Worm (Caenorhabditis elegans) whole organism, L3 larva: Measurements from ENCODE around the gene nhr-27.

Experiments
- R02D3.7 ChIP-seq: fragments of 150-350 bp; optimal IDR thresholded peaks from 2 replicates; lab custom pipeline; 2014; ENCODE audit warnings: missing biosample characterization, missing genetic modification characterization
- ama-1 ChIP-seq: fragments of 150-350 bp; optimal IDR thresholded peaks from 2 replicates; lab custom pipeline; 2018
- ceh-28 ChIP-seq: fragments of 150-350 bp; optimal IDR thresholded peaks from 2 replicates; lab custom pipeline; 2014; ENCODE audit warnings: missing biosample characterization, missing genetic modification reagents, missing genetic modification characterization
- ceh-82 ChIP-seq: fragments of 150-350 bp; optimal IDR thresholded peaks from 2 replicates; lab custom pipeline; 2014; ENCODE audit warnings: missing biosample characterization, missing genetic modification characterization
- ceh-9 ChIP-seq: sonication (generic microtip); optimal IDR thresholded peaks from 2 replicates; lab custom pipeline; 2018; ENCODE audit warnings: missing biosample characterization, missing genetic modification characterization
- daf-12 ChIP-seq: fragments of 150-350 bp; optimal IDR thresholded peaks from 2 replicates; lab custom pipeline; 2014; ENCODE audit warnings: missing biosample characterization, missing genetic modification reagents, missing genetic modification characterization
- egl-27 ChIP-seq: sonication (generic microtip); optimal IDR thresholded peaks from 4 replicates; lab custom pipeline; 2017; ENCODE audit warnings: missing biosample characterization, missing genetic modification reagents, missing genetic modification characterization
- egl-5 ChIP-seq: fragments of 150-350 bp; optimal IDR thresholded peaks from 2 replicates; lab custom pipeline; 2017; ENCODE audit warnings: missing biosample characterization, missing genetic modification reagents, missing genetic modification characterization, inconsistent platforms
- elt-1 ChIP-seq: fragments of 150-350 bp; optimal IDR thresholded peaks from 2 replicates; lab custom pipeline; 2014; ENCODE audit warnings: missing biosample characterization, missing genetic modification characterization
- elt-2 ChIP-seq: sonication (generic microtip); optimal IDR thresholded peaks from 2 replicates; lab custom pipeline; 2016; ENCODE audit warnings: missing genetic modification reagents, mild to moderate bottlenecking, missing genetic modification characterization, missing compliant biosample characterization
- elt-3 ChIP-seq, 3 experiments: fragments of 150-350 bp in 1 of 3; sonication (generic microtip) in 2 of 3; optimal IDR thresholded peaks; 2 replicates in 2 of 3; 4 replicates in 1 of 3; lab custom pipeline; 2014 to 2017; ENCODE audit warnings: missing biosample characterization in 3 of 3, missing genetic modification characterization in 3 of 3
- eor-1 ChIP-seq, 2 experiments: fragments of 150-350 bp; optimal IDR thresholded peaks; 2 replicates each; lab custom pipeline; 2014 to 2018; ENCODE audit warnings: missing biosample characterization in 2 of 2, missing genetic modification characterization in 2 of 2
- fkh-10 ChIP-seq: sonication (generic microtip); optimal IDR thresholded peaks from 2 replicates; lab custom pipeline; 2017; ENCODE audit warnings: missing biosample characterization, missing genetic modification reagents, missing genetic modification characterization
- fkh-2 ChIP-seq: fragments of 150-350 bp; optimal IDR thresholded peaks from 2 replicates; lab custom pipeline; 2014; ENCODE audit warnings: missing biosample characterization, missing genetic modification reagents, missing genetic modification characterization
- fos-1 ChIP-seq: fragments of 150-350 bp; optimal IDR thresholded peaks from 2 replicates; lab custom pipeline; 2014; ENCODE audit warnings: missing biosample characterization, missing genetic modification characterization
- hmg-11 ChIP-seq: sonication (generic microtip); optimal IDR thresholded peaks from 2 replicates; lab custom pipeline; 2016; ENCODE audit warnings: missing genetic modification characterization, missing compliant biosample characterization
- lin-15B ChIP-seq: fragments of 150-350 bp; optimal IDR thresholded peaks from 2 replicates; lab custom pipeline; 2014; ENCODE audit warnings: missing biosample characterization, missing genetic modification characterization
- lin-39 ChIP-seq: fragments of 150-350 bp; optimal IDR thresholded peaks from 2 replicates; lab custom pipeline; 2018; ENCODE audit warnings: missing biosample characterization, missing genetic modification reagents, missing genetic modification characterization
- lsy-12 ChIP-seq: sonication (generic microtip); optimal IDR thresholded peaks from 2 replicates; lab custom pipeline; 2016; ENCODE audit warnings: mild to moderate bottlenecking, missing genetic modification characterization, missing compliant biosample characterization
- mdl-1 ChIP-seq: fragments of 150-350 bp; optimal IDR thresholded peaks from 2 replicates; lab custom pipeline; 2014; ENCODE audit warnings: missing biosample characterization, missing genetic modification characterization
- mml-1 ChIP-seq: fragments of 150-350 bp; sonication (generic microtip); optimal IDR thresholded peaks from 3 replicates; lab custom pipeline; 2014; ENCODE audit warnings: missing biosample characterization, missing genetic modification characterization
- nfya-1 ChIP-seq: sonication (generic microtip); optimal IDR thresholded peaks from 2 replicates; lab custom pipeline; 2017; ENCODE audit warnings: missing genetic modification characterization, mild to moderate bottlenecking, missing compliant biosample characterization, antibody characterized with exemption, moderate library complexity; ENCODE audit not compliant: insufficient read depth
- nhr-11 ChIP-seq: fragments of 150-350 bp; optimal IDR thresholded peaks from 2 replicates; lab custom pipeline; 2014; ENCODE audit warnings: missing biosample characterization, missing genetic modification characterization
- nhr-23 ChIP-seq: fragments of 150-350 bp; optimal IDR thresholded peaks from 2 replicates; lab custom pipeline; 2014; ENCODE audit warnings: missing biosample characterization, missing genetic modification reagents, missing genetic modification characterization
- nhr-25 ChIP-seq: sonication (generic microtip); optimal IDR thresholded peaks from 2 replicates; lab custom pipeline; 2017; ENCODE audit warnings: missing biosample characterization, missing genetic modification characterization
- nhr-43 ChIP-seq: sonication (generic microtip); optimal IDR thresholded peaks from 2 replicates; lab custom pipeline; 2016; ENCODE audit warnings: mild to moderate bottlenecking, missing genetic modification characterization, missing compliant biosample characterization; ENCODE audit not compliant: poor library complexity, severe bottlenecking
- pha-4 ChIP-seq: fragments of 150-350 bp; optimal IDR thresholded peaks from 2 replicates; lab custom pipeline; 2014; ENCODE audit warnings: missing biosample characterization, missing genetic modification reagents, missing genetic modification characterization
- pqm-1 ChIP-seq: fragments of 150-350 bp; optimal IDR thresholded peaks from 2 replicates; lab custom pipeline; 2017; ENCODE audit warnings: missing biosample characterization, missing genetic modification characterization, inconsistent platforms
- skn-1 ChIP-seq: fragments of 150-350 bp; optimal IDR thresholded peaks from 2 replicates; lab custom pipeline; 2014; ENCODE audit warnings: missing biosample characterization, missing genetic modification characterization
- snpc-4 ChIP-seq: fragments of 150-350 bp; optimal IDR thresholded peaks from 2 replicates; lab custom pipeline; 2014; ENCODE audit warnings: missing biosample characterization, missing genetic modification characterization
- tbx-2 ChIP-seq: sonication (generic microtip); optimal IDR thresholded peaks from 2 replicates; lab custom pipeline; 2016; ENCODE audit warnings: mild to moderate bottlenecking, missing genetic modification characterization, missing compliant biosample characterization
- unc-39 ChIP-seq: sonication (generic microtip); optimal IDR thresholded peaks from 4 replicates; lab custom pipeline; 2017; ENCODE audit warnings: missing biosample characterization, missing genetic modification characterization
- unc-62 ChIP-seq: fragments of 150-350 bp; sonication (generic microtip); optimal IDR thresholded peaks from 4 replicates; lab custom pipeline; 2014; ENCODE audit warnings: missing biosample characterization, missing genetic modification reagents, missing genetic modification characterization
- ztf-4 ChIP-seq: fragments of 150-350 bp; optimal IDR thresholded peaks from 2 replicates; lab custom pipeline; 2014; ENCODE audit warnings: missing biosample characterization, missing genetic modification characterization

nhr-27 gene

DNA sequence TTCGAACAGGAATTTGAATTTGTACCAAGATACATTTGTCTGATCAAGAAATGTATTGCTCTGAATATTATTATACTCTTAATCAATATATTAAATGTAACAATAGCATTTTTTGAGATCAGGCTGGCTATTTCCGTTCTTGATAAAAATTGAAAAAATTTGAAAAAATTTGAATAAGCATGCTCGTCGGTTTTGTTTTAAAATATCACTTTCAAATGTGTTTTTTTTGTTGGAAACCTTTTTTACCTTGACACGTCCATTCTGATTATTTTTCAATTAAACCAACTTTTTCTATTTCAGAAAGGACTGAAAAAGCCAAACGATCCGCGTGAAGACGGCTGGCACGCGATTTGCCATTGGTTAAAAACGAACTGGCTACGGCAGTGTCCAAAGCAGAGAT, 129.6 kb downstream of the nhr-27 start, which contains the start of gene adt-1:
Gene adt-1 (plus strand): TSS at position 301 of the 400 bp plus-strand sequence.
- TF ChIP-seq ceh-9, result no peak
- no peak for TF ChIP-seq elt-3 (tag; optimal IDR thresholded peaks at IDR 0.05; lab: Kevin White, UChicago)
- no peak for TF ChIP-seq fkh-2 (tag; lab: Kevin White, UChicago)
- no peak for TF ChIP-seq ztf-4
- TF ChIP-seq, all 47 proteins: peak for 0

DNA sequence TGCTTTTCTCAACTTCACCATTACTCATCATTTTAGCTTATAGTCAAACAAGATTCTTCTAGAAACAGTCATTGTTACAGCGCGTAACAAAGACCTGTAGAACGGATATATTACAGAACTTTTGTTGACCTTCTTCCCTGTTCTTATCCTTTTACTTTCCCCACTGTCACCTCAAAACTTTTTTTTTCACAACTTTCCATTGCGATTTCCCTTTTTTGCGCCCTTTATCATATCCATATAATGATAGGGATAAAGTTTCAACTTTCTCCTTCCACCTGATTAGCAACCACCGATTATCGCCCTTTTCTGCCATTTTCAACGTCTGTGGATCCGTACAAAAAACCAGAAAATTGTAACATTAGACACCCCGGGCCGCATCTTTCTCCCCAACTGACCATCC, 131.0 kb downstream of the nhr-27 start:
- TF ChIP-seq lsy-12 (tag; lab: Kevin White, UChicago), result no peak
- TF ChIP-seq nhr-25 (tag; lab: Kevin White, UChicago), result peak; percentile 47

DNA sequence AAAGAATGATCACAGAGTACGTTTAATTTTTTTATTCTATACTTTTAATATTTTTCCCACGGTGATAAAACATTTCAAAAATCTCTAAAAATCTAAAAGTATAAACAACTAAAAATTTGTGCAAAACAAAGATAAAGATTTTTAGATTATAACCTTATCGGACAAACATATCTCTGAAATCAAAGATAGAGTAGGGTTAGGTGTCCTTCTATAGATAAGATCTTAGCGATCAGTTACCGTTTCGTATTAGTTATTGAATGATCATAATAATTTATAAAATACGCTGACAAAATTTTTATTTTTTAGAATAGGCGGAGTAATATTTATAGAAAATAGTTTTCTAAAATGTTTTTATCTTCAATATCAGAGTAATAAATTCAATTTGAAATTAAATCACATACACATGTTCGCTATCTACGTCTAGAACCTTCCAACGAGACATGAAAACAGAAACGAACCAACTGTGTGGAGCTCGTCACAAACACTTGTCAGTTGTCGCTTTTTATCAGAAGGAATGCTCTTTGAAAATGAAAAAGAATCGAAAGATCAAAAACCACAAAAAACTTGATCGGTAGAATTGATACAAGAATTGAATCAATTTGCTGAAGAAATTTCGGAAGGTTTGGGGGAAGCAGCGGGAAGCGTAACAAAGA, 136.4 kb downstream of the nhr-27 start:
- TF ChIP-seq nhr-11 (peak; percentile 18), nfya-1 (tag; lab: Kevin White, UChicago) (peak; percentile 28), egl-5 (tag; lab: Kevin White, UChicago) (no peak), elt-2 (tag; lab: Kevin White, UChicago) (peak; percentile 84), nhr-23 (tag; lab: Kevin White, UChicago) (peak; percentile 48), pqm-1 (tag; lab: Kevin White, UChicago) (peak; percentile 6), ceh-9 (no peak), elt-1 (tag; lab: Kevin White, UChicago) (peak; percentile 100), eor-1 (tag; optimal IDR thresholded peaks at IDR 0.05; lab: Kevin White, UChicago) (no peak), fkh-10 (GFP tag; lab: Kevin White, UChicago) (no peak)

DNA sequence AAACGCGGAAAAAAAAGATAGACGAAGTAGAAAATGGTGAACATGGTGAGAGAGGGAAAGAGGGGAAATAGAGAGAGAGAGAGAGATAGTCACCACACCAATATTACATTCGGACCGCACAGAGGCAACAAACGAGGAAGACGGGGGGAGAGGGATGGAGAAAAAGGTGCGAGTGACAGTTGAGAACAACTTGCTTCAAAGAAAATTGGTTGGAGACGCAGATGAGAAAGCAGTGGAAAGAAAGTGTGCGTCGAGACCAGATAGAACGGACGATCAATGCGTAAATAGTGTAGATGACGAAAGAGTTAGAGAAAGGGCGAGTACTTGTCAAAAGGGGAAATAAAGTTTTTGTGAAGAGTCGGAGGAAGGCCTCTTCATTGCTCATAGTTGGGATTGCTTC, 137.7 kb downstream of the nhr-27 start:
- no peak for TF ChIP-seq mml-1
- TF ChIP-seq egl-5 (tag; lab: Kevin White, UChicago), result peak; percentile 64
- TF ChIP-seq mdl-1, result peak; percentile 27
- TF ChIP-seq snpc-4 (tag; lab: Kevin White, UChicago), result peak; percentile 10
- peak; percentile 95 for TF ChIP-seq hmg-11 (tag; lab: Kevin White, UChicago)
- TF ChIP-seq nfya-1 (tag; lab: Kevin White, UChicago), result peak; percentile 87
- peak; percentile 21 for TF ChIP-seq ztf-4
- peak; percentile 66 for TF ChIP-seq ama-1
- TF ChIP-seq elt-2 (tag; lab: Kevin White, UChicago), result peak; percentile 64
- peak; percentile 41 for TF ChIP-seq lsy-12 (tag; lab: Kevin White, UChicago)
- TF ChIP-seq pqm-1 (tag; lab: Kevin White, UChicago), result peak; percentile 57
- TF ChIP-seq skn-1 (tag; lab: Kevin White, UChicago), result peak; percentile 25
- no peak for TF ChIP-seq egl-27 (tag; lab: Kevin White, UChicago)
- TF ChIP-seq fkh-10 (GFP tag; lab: Kevin White, UChicago), result peak; percentile 84
- peak; percentile 50 for TF ChIP-seq nhr-43
- TF ChIP-seq R02D3.7 (tag; lab: Kevin White, UChicago), result no peak
- TF ChIP-seq nhr-25 (tag; lab: Kevin White, UChicago), result peak; percentile 75
- peak; percentile 70 for TF ChIP-seq ceh-28 (tag; lab: Kevin White, UChicago)
- no peak for TF ChIP-seq fos-1 (tag; lab: Kevin White, UChicago)
- peak; percentile 85 for TF ChIP-seq pha-4 (tag; lab: Kevin White, UChicago)
- TF ChIP-seq ceh-82 (tag; lab: Kevin White, UChicago), result peak; percentile 26
- TF ChIP-seq unc-62, result peak; percentile 84
- peak; percentile 74 for TF ChIP-seq tbx-2 (tag; lab: Kevin White, UChicago)
- peak; percentile 23 for TF ChIP-seq lin-15B
- TF ChIP-seq nhr-23 (tag; lab: Kevin White, UChicago), result peak; percentile 70
- no peak for TF ChIP-seq unc-39 (tag; lab: Kevin White, UChicago)
- TF ChIP-seq lin-39 (tag; lab: Kevin White, UChicago), result peak; percentile 54
- no peak for TF ChIP-seq eor-1 (tag; optimal IDR thresholded peaks at IDR 0.05; lab: Kevin White, UChicago)
- TF ChIP-seq elt-1 (tag; lab: Kevin White, UChicago), result peak; percentile 69
- no peak for TF ChIP-seq daf-12 (tag; lab: Kevin White, UChicago)
